Fruit fly (Drosophila melanogaster) whole organism, embryonic: Measurements from ENCODE around the gene PIG-L.
A peak's percentile ranks its signal among the peaks of the same experiment; 100 is the strongest.

Experiments used
- Ada2b ChIP-seq: fragments of 200-800 bp; sonication (Bioruptor generic); IDR thresholded peaks from 2 replicates; pipeline ENCODE4 v1.3.6; 2022; ENCODE audit warnings: missing biosample characterization, missing genetic modification characterization
- C15 ChIP-seq: fragments of 200-800 bp; sonication (Bioruptor generic); IDR thresholded peaks from 3 replicates; pipeline ENCODE4 v1.3.6; 2022; ENCODE audit warnings: missing biosample characterization, missing genetic modification characterization
- CG10274 ChIP-seq: fragments of 200-800 bp; sonication (Bioruptor generic); optimal IDR thresholded peaks from 3 replicates; lab custom pipeline; 2017; ENCODE audit warnings: missing biosample characterization, mild to moderate bottlenecking, missing genetic modification characterization
- CG10321 ChIP-seq: fragments of 200-800 bp; sonication (Bioruptor generic); IDR thresholded peaks from 2 replicates; pipeline ENCODE4 v1.3.6; 2022; ENCODE audit warnings: missing biosample characterization, missing genetic modification characterization
- CG11504 ChIP-seq: fragments of 200-800 bp; sonication (Bioruptor generic); optimal IDR thresholded peaks from 3 replicates; lab custom pipeline; 2019; ENCODE audit warnings: missing biosample characterization, mild to moderate bottlenecking, missing genetic modification characterization, moderate library complexity
- CG1233 ChIP-seq: fragments of 200-800 bp; sonication (Bioruptor generic); optimal IDR thresholded peaks from 4 replicates; lab custom pipeline; 2018; ENCODE audit warnings: missing biosample characterization, mild to moderate bottlenecking, missing genetic modification characterization
- CG15601 ChIP-seq: fragments of 200-800 bp; sonication (Bioruptor generic); optimal IDR thresholded peaks from 3 replicates; lab custom pipeline; 2019; ENCODE audit warnings: missing biosample characterization, mild to moderate bottlenecking, missing genetic modification characterization, moderate library complexity
- CG1602 ChIP-seq: fragments of 200-800 bp; sonication (Bioruptor generic); optimal IDR thresholded peaks from 3 replicates; lab custom pipeline; 2016; ENCODE audit warnings: missing biosample characterization, missing genetic modification characterization
- CG18262 ChIP-seq: fragments of 200-800 bp; optimal IDR thresholded peaks from 3 replicates; lab custom pipeline; 2019; ENCODE audit warnings: missing biosample characterization, mild to moderate bottlenecking, missing genetic modification characterization, moderate library complexity
- CG2199 ChIP-seq: fragments of 200-800 bp; sonication (Bioruptor generic); IDR thresholded peaks from 3 replicates; pipeline ENCODE4 v1.3.6; 2022; ENCODE audit warnings: missing biosample characterization, missing genetic modification characterization
- CG34376 ChIP-seq: fragments of 200-800 bp; sonication (Bioruptor generic); optimal IDR thresholded peaks from 2 replicates; lab custom pipeline; 2018; ENCODE audit warnings: missing biosample characterization, mild to moderate bottlenecking, missing genetic modification characterization
- CG4730 ChIP-seq: fragments of 200-800 bp; sonication (Bioruptor generic); IDR thresholded peaks from 2 replicates; pipeline ENCODE4 v1.3.6; 2022; ENCODE audit warnings: missing biosample characterization, missing genetic modification characterization
- CG9609 ChIP-seq: fragments of 200-800 bp; sonication (Bioruptor generic); optimal IDR thresholded peaks from 3 replicates; lab custom pipeline; 2016; ENCODE audit warnings: missing biosample characterization, missing genetic modification characterization
- CG9876 ChIP-seq: fragments of 200-800 bp; sonication (Bioruptor generic); optimal IDR thresholded peaks from 2 replicates; lab custom pipeline; 2016; ENCODE audit warnings: missing biosample characterization, missing genetic modification characterization
- D19A ChIP-seq: fragments of 200-800 bp; optimal IDR thresholded peaks from 3 replicates; lab custom pipeline; 2019; ENCODE audit warnings: missing biosample characterization, mild to moderate bottlenecking, missing genetic modification characterization, moderate library complexity
- Doc2 ChIP-seq: fragments of 200-800 bp; sonication (Bioruptor generic); IDR thresholded peaks from 2 replicates; pipeline ENCODE4 v1.3.6; 2022; ENCODE audit warnings: missing biosample characterization, missing genetic modification characterization
- ERR ChIP-seq: fragments of 200-800 bp; sonication (Bioruptor generic); optimal IDR thresholded peaks from 2 replicates; lab custom pipeline; 2016; ENCODE audit warnings: missing biosample characterization, missing genetic modification characterization
- Elba2 ChIP-seq: fragments of 200-800 bp; sonication (Bioruptor generic); optimal IDR thresholded peaks from 3 replicates; lab custom pipeline; 2016; ENCODE audit warnings: missing biosample characterization, missing genetic modification characterization
- Lim3 ChIP-seq: fragments of 200-800 bp; sonication (Bioruptor generic); IDR thresholded peaks from 2 replicates; pipeline ENCODE4 v1.3.6; 2022; ENCODE audit warnings: missing biosample characterization, missing genetic modification characterization
- Med ChIP-seq: fragments of 200-800 bp; sonication (Bioruptor generic); peaks from one replicate; lab custom pipeline; 2016; ENCODE audit warnings: missing biosample characterization, missing genetic modification characterization, mild to moderate bottlenecking, inconsistent platforms, moderate library complexity
- Mes4 ChIP-seq: fragments of 200-800 bp; sonication (Bioruptor generic); optimal IDR thresholded peaks from 2 replicates; lab custom pipeline; 2016; ENCODE audit warnings: missing biosample characterization, missing genetic modification characterization
- Rx ChIP-seq: fragments of 200-800 bp; sonication (Bioruptor generic); IDR thresholded peaks from 2 replicates; pipeline ENCODE4 v1.3.6; 2022; ENCODE audit warnings: missing biosample characterization, missing genetic modification characterization
- Stat92E ChIP-seq, 3 experiments: fragments of >200 bp in 2 of 3; fragments of 200-800 bp in 1 of 3; sonication (Bioruptor generic) in 1 of 3; optimal IDR thresholded peaks; 2 replicates each; lab custom pipeline; 2017 to 2019; ENCODE audit warnings: missing biosample characterization in 3 of 3, missing genetic modification characterization in 3 of 3, mild to moderate bottlenecking in 1 of 3, moderate library complexity in 1 of 3
- Trl ChIP-seq, 3 experiments: fragments of >200 bp in 2 of 3; fragments of 200-800 bp in 1 of 3; sonication (Bioruptor generic) in 1 of 3; optimal IDR thresholded peaks; 2 replicates in 1 of 3; 3 replicates in 2 of 3; lab custom pipeline; 2016 to 2017; ENCODE audit warnings: missing biosample characterization in 1 of 3, missing genetic modification characterization in 1 of 3
- Vsx1 ChIP-seq: fragments of 200-800 bp; sonication (Bioruptor generic); optimal IDR thresholded peaks from 2 replicates; lab custom pipeline; 2017; ENCODE audit warnings: missing biosample characterization, mild to moderate bottlenecking, missing genetic modification characterization, missing genetic modification reagents
- bsh ChIP-seq, 2 experiments: fragments of 200-800 bp; sonication (Bioruptor generic); optimal IDR thresholded peaks; 2 replicates each; lab custom pipeline; 2017 to 2018; ENCODE audit warnings: mild to moderate bottlenecking in 2 of 2, missing biosample characterization in 2 of 2, missing genetic modification characterization in 2 of 2, moderate library complexity in 1 of 2
- chinmo ChIP-seq: fragments of 200-800 bp; sonication (Bioruptor generic); IDR thresholded peaks from 4 replicates; pipeline ENCODE4 v1.3.6; 2022; ENCODE audit warnings: missing biosample characterization, missing genetic modification characterization; ENCODE audit not compliant: partially characterized antibody
- chm ChIP-seq: fragments of 200-800 bp; sonication (Bioruptor generic); IDR thresholded peaks from 2 replicates; pipeline ENCODE4 v1.3.6; 2022; ENCODE audit warnings: missing biosample characterization, missing genetic modification characterization
- cwo ChIP-seq: fragments of 200-800 bp; sonication (Bioruptor generic); optimal IDR thresholded peaks from 3 replicates; lab custom pipeline; 2017; ENCODE audit warnings: missing biosample characterization, missing genetic modification characterization, mild to moderate bottlenecking, moderate library complexity, missing genetic modification reagents
- ewg ChIP-seq: fragments of 200-800 bp; sonication (Bioruptor generic); optimal IDR thresholded peaks from 3 replicates; lab custom pipeline; 2017; ENCODE audit warnings: mild to moderate bottlenecking, missing biosample characterization, missing genetic modification reagents, missing genetic modification characterization
- gem ChIP-seq: fragments of 200-800 bp; sonication (Bioruptor generic); optimal IDR thresholded peaks from 2 replicates; lab custom pipeline; 2019; ENCODE audit warnings: missing biosample characterization, mild to moderate bottlenecking, missing genetic modification characterization, moderate library complexity
- hkb ChIP-seq, 2 experiments: fragments of 200-800 bp in 1 of 2; fragments of >200 bp in 1 of 2; sonication (Bioruptor generic) in 1 of 2; IDR thresholded peaks in 1 of 2; optimal IDR thresholded peaks in 1 of 2; 2 replicates each; pipeline versions ENCODE4 v1.3.6 to Lab custom; 2017 to 2022; ENCODE audit warnings: missing biosample characterization in 1 of 2, missing genetic modification characterization in 1 of 2
- hth ChIP-seq: fragments of >200 bp; optimal IDR thresholded peaks from 2 replicates; lab custom pipeline; 2017; ENCODE audit warnings: inconsistent platforms
- lab ChIP-seq: fragments of 200-800 bp; sonication (Bioruptor generic); optimal IDR thresholded peaks from 3 replicates; lab custom pipeline; 2017; ENCODE audit warnings: missing biosample characterization, missing genetic modification characterization, mild to moderate bottlenecking, moderate library complexity, missing genetic modification reagents
- lbe ChIP-seq: fragments of 200-800 bp; sonication (Bioruptor generic); optimal IDR thresholded peaks from 2 replicates; lab custom pipeline; 2016; ENCODE audit warnings: missing biosample characterization, mild to moderate bottlenecking, missing genetic modification characterization
- mam ChIP-seq: fragments of 200-800 bp; sonication (Bioruptor generic); optimal IDR thresholded peaks from 3 replicates; lab custom pipeline; 2016; ENCODE audit warnings: missing biosample characterization, missing genetic modification characterization
- nerfin-1 ChIP-seq: fragments of 200-800 bp; sonication (Bioruptor generic); optimal IDR thresholded peaks from 3 replicates; lab custom pipeline; 2019; ENCODE audit warnings: missing biosample characterization, mild to moderate bottlenecking, missing genetic modification characterization, moderate library complexity
- nerfin-2 ChIP-seq: fragments of 200-800 bp; sonication (Bioruptor generic); IDR thresholded peaks from 2 replicates; pipeline ENCODE4 v1.3.6; 2022; ENCODE audit warnings: missing biosample characterization, missing genetic modification characterization; ENCODE audit not compliant: partially characterized antibody
- otp ChIP-seq: fragments of 200-800 bp; sonication (Bioruptor generic); IDR thresholded peaks from 3 replicates; pipeline ENCODE4, ENCODE4 v1.3.6; 2022; ENCODE audit warnings: missing biosample characterization, missing genetic modification characterization
- ranshi ChIP-seq: fragments of 200-800 bp; sonication (Bioruptor generic); IDR thresholded peaks from 2 replicates; pipeline ENCODE4 v1.3.6; 2022; ENCODE audit warnings: missing biosample characterization, missing genetic modification characterization
- ro ChIP-seq: fragments of 200-800 bp; sonication (Bioruptor generic); IDR thresholded peaks from 2 replicates; pipeline ENCODE4 v1.3.6; 2022; ENCODE audit warnings: missing biosample characterization, missing genetic modification characterization
- row ChIP-seq: fragments of 200-800 bp; sonication (Bioruptor generic); IDR thresholded peaks from 3 replicates; pipeline ENCODE4 v1.3.6; 2022; ENCODE audit warnings: missing biosample characterization, missing genetic modification characterization
- sens ChIP-seq: fragments of 200-800 bp; sonication (Bioruptor generic); peaks from one replicate; lab custom pipeline; 2016; ENCODE audit warnings: missing biosample characterization, missing genetic modification characterization
- sens-2 ChIP-seq: fragments of 200-800 bp; sonication (Bioruptor generic); IDR thresholded peaks from 2 replicates; pipeline ENCODE4 v1.3.6; 2022; ENCODE audit warnings: missing biosample characterization, missing genetic modification characterization
- ssp ChIP-seq: fragments of 200-800 bp; sonication (Bioruptor generic); IDR thresholded peaks from 2 replicates; pipeline ENCODE4 v1.3.6; 2022; ENCODE audit warnings: missing biosample characterization, missing genetic modification characterization
- tna ChIP-seq: fragments of 200-800 bp; sonication (Bioruptor generic); IDR thresholded peaks from 2 replicates; pipeline ENCODE4 v1.3.6; 2022; ENCODE audit warnings: missing biosample characterization, missing genetic modification characterization; ENCODE audit not compliant: partially characterized antibody
- twi ChIP-seq: fragments of 200-800 bp; optimal IDR thresholded peaks from 2 replicates; lab custom pipeline; 2019; ENCODE audit warnings: missing biosample characterization, mild to moderate bottlenecking, missing genetic modification characterization, moderate library complexity
- z ChIP-seq: fragments of 200-800 bp; sonication (Bioruptor generic); IDR thresholded peaks from 3 replicates; pipeline ENCODE4 v1.3.6; 2022; ENCODE audit warnings: missing biosample characterization, missing genetic modification characterization

PIG-L gene

DNA sequence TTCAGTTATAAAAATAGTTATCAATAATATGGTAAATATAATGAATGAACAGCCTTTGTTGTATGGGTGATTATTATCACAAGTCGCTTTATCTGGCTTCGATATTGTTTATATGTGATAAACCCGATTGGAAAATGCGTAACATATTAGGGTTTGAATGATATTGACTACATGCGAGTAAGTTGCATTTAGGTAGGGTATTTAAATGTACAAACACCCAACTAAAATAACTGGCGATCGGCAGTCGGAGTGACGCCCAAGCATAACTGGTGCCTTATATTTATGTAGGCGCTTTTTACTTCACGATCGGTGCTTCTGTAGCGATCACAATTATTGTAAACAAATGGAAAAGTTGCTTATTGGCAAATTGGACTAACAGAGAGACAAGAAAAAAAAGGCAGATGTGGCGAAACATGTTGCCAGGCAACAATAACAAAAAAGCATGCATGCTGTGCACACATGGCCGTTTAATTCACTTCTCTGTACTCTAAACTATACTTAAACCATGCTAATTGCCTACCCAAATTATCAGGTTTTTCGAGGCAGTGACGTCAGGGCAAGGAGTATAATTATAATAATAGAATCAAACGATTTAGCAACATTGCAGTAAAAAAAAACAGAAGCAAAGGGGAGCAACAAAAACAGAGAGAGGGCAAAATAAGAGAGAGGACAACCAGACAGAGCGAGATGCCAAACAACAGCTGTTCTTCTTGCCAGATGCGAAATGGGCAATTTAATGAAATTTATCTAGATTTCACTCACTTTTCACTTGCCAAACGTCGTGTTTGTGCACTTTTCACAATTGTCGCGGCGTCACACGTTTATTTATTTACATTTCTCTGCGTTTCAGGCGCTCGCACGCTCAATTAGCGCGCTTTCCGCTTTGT lies 13.5 kb downstream of the PIG-L start:
- TF ChIP-seq Ada2b (GFP tag; lab: Robert Waterston, UW) (no peak), bsh (GFP tag; optimal IDR thresholded peaks at IDR 0.05; lab: Kevin White, UChicago) (peak in 1 of 2 experiments; percentile 17), twi (tag; lab: Kevin White, UChicago) (peak; percentile 61), ssp (GFP tag; lab: Robert Waterston, UW) (no peak), CG18262 (tag; lab: Kevin White, UChicago) (no peak), CG10274 (GFP tag; lab: Kevin White, UChicago) (peak; percentile 52), Trl (optimal IDR thresholded peaks at IDR 0.05; lab: Kevin White, UChicago) (peak; percentile 70 to 85), Trl (GFP tag; optimal IDR thresholded peaks at IDR 0.05; lab: Kevin White, UChicago) (no peak), Elba2 (GFP tag; lab: Kevin White, UChicago) (peak; percentile 45), hkb (optimal IDR thresholded peaks at IDR 0.05; lab: Kevin White, UChicago) (no peak), hkb (GFP tag; IDR thresholded peaks at IDR 0.05; lab: Robert Waterston, UW) (no peak), nerfin-2 (GFP tag; lab: Robert Waterston, UW) (no peak), CG10321 (GFP tag; lab: Robert Waterston, UW) (no peak), C15 (GFP tag; lab: Robert Waterston, UW) (no peak), Med (GFP tag; lab: Kevin White, UChicago) (peak; percentile 17), ranshi (GFP tag; lab: Robert Waterston, UW) (no peak), CG11504 (peak; percentile 97), ERR (GFP tag; lab: Kevin White, UChicago) (no peak), D19A (peak; percentile 55), CG1233 (GFP tag; lab: Kevin White, UChicago) (no peak)

DNA sequence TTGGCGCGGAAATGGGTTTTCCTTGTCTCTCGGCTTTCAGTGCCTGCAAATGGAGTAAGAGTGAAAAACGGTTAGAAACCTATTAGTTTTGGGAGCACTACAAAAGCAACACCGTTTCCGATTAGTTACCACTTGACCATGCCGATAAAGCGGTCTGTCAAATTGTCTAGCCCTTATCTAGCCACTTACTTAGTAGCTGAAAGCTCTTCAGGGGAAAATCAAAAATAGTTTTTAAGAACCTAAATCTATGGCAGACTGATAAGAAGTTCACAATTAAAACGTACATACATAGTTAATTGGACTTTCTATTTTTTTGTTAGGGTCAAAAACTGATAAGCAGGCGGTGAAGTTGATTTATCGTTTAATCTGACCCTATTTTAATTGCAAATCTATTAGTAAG lies 14.5 kb downstream of the PIG-L start:
- TF ChIP-seq ro (GFP tag; lab: Robert Waterston, UW) (no peak), row (no peak), z (no peak), CG1602 (no peak), nerfin-1 (tag; lab: Kevin White, UChicago) (no peak), CG15601 (tag; lab: Kevin White, UChicago) (no peak), chinmo (0 out of 4 replicates have a peak, but pooled peaks have one; percentile 31), sens (GFP tag; lab: Kevin White, UChicago) (peak; percentile 2), CG34376 (peak; percentile 35), ewg (no peak), mam (GFP tag; lab: Kevin White, UChicago) (no peak), Vsx1 (peak; percentile 67), CG2199 (GFP tag; lab: Robert Waterston, UW) (no peak), tna (no peak), lbe (GFP tag; lab: Kevin White, UChicago) (no peak), otp (GFP tag; lab: Robert Waterston, UW) (no peak), hth (lab: Kevin White, UChicago) (no peak), Mes4 (no peak), Doc2 (GFP tag; lab: Robert Waterston, UW) (no peak), lab (GFP tag; lab: Kevin White, UChicago) (peak; percentile 36), CG4730 (GFP tag; lab: Robert Waterston, UW) (no peak), gem (no peak), CG9609 (GFP tag; lab: Kevin White, UChicago) (no peak), CG9876 (GFP tag; lab: Kevin White, UChicago) (no peak), cwo (GFP tag; lab: Kevin White, UChicago) (no peak), Rx (GFP tag; lab: Robert Waterston, UW) (no peak), sens-2 (GFP tag; lab: Robert Waterston, UW) (peak; percentile 32; the same call in 1 of the 2 replicates), Lim3 (GFP tag; lab: Robert Waterston, UW) (no peak), chm (GFP tag; lab: Robert Waterston, UW) (no peak), Stat92E (GFP tag; optimal IDR thresholded peaks at IDR 0.05; lab: Kevin White, UChicago) (no peak)
